Fruit fly (Drosophila melanogaster) whole organism, embryonic: ENCODE data around the gene CG4382.

Experiments
- Blimp-1 ChIP-seq: fragments of 200-800 bp; sonication (Bioruptor generic); optimal IDR thresholded peaks from 3 replicates; lab custom pipeline; 2018; ENCODE audit warnings: missing biosample characterization, missing genetic modification characterization, mild to moderate bottlenecking, moderate library complexity, missing genetic modification reagents
- CG1024 ChIP-seq: fragments of 200-800 bp; sonication (Bioruptor generic); IDR thresholded peaks from 2 replicates; pipeline ENCODE4 v1.3.6; 2022; ENCODE audit warnings: missing biosample characterization, missing genetic modification characterization
- CG10959 ChIP-seq: fragments of 200-800 bp; sonication (Bioruptor generic); IDR thresholded peaks from 2 replicates; pipeline ENCODE4 v1.3.6; 2022; ENCODE audit warnings: missing biosample characterization, missing genetic modification characterization
- CG11093 ChIP-seq: fragments of 200-800 bp; sonication (Bioruptor generic); IDR thresholded peaks from 3 replicates; pipeline ENCODE4 v1.3.6; 2022; ENCODE audit warnings: missing biosample characterization, missing genetic modification characterization
- CG11696 ChIP-seq: fragments of 200-800 bp; sonication (Bioruptor generic); IDR thresholded peaks from 2 replicates; pipeline ENCODE4 v1.3.6; 2022; ENCODE audit warnings: missing biosample characterization, missing genetic modification characterization
- CG12769 ChIP-seq: fragments of 200-800 bp; sonication (Bioruptor generic); optimal IDR thresholded peaks from 2 replicates; lab custom pipeline; 2019; ENCODE audit warnings: missing biosample characterization, mild to moderate bottlenecking, missing genetic modification characterization, moderate library complexity
- CG14441 ChIP-seq: fragments of 200-800 bp; sonication (Bioruptor generic); IDR thresholded peaks from 2 replicates; pipeline ENCODE4 v1.3.6; 2022; ENCODE audit warnings: missing biosample characterization, missing genetic modification characterization
- CG15011 ChIP-seq: fragments of 200-800 bp; sonication (Bioruptor generic); optimal IDR thresholded peaks from 3 replicates; lab custom pipeline; 2018; ENCODE audit warnings: missing biosample characterization, mild to moderate bottlenecking, missing genetic modification characterization
- CG15269 ChIP-seq: fragments of 200-800 bp; sonication (Bioruptor generic); optimal IDR thresholded peaks from 2 replicates; lab custom pipeline; 2018; ENCODE audit warnings: missing biosample characterization, mild to moderate bottlenecking, missing genetic modification characterization, moderate library complexity
- CG17359 ChIP-seq: fragments of 200-800 bp; sonication (Bioruptor generic); optimal IDR thresholded peaks from 3 replicates; lab custom pipeline; 2018; ENCODE audit warnings: missing biosample characterization, mild to moderate bottlenecking, missing genetic modification characterization, moderate library complexity
- CG2129 ChIP-seq: fragments of 200-800 bp; sonication (Bioruptor generic); IDR thresholded peaks from 2 replicates; pipeline ENCODE4 v1.3.6; 2022; ENCODE audit warnings: missing biosample characterization, missing genetic modification characterization; ENCODE audit not compliant: partially characterized antibody
- CG2199 ChIP-seq: fragments of 200-800 bp; sonication (Bioruptor generic); IDR thresholded peaks from 3 replicates; pipeline ENCODE4 v1.3.6; 2022; ENCODE audit warnings: missing biosample characterization, missing genetic modification characterization
- CG3065 ChIP-seq: fragments of 200-800 bp; sonication (Bioruptor generic); optimal IDR thresholded peaks from 2 replicates; lab custom pipeline; 2016; ENCODE audit warnings: missing biosample characterization, missing genetic modification characterization
- CG31441 ChIP-seq: fragments of 200-800 bp; sonication (Bioruptor generic); IDR thresholded peaks from 2 replicates; pipeline ENCODE4 v1.3.6; 2022; ENCODE audit warnings: missing biosample characterization, missing genetic modification characterization
- CG3281 ChIP-seq: fragments of 200-800 bp; sonication (Bioruptor generic); optimal IDR thresholded peaks from 3 replicates; lab custom pipeline; 2017; ENCODE audit warnings: missing biosample characterization, mild to moderate bottlenecking, missing genetic modification characterization
- CG3838 ChIP-seq: fragments of 200-800 bp; sonication (Bioruptor generic); optimal IDR thresholded peaks from 3 replicates; lab custom pipeline; 2016; ENCODE audit warnings: missing biosample characterization, missing genetic modification characterization
- CG3847 ChIP-seq: fragments of 200-800 bp; sonication (Bioruptor generic); IDR thresholded peaks from 2 replicates; pipeline ENCODE4 v1.3.6; 2022; ENCODE audit warnings: missing biosample characterization, missing genetic modification characterization
- CG4360 ChIP-seq: fragments of 200-800 bp; sonication (Bioruptor generic); IDR thresholded peaks from 2 replicates; pipeline ENCODE4 v1.3.6; 2022; ENCODE audit warnings: missing biosample characterization, missing genetic modification characterization
- CG4424 ChIP-seq: fragments of 200-800 bp; sonication (Bioruptor generic); optimal IDR thresholded peaks from 3 replicates; lab custom pipeline; 2016; ENCODE audit warnings: missing biosample characterization, missing genetic modification characterization
- CG4730 ChIP-seq: fragments of 200-800 bp; sonication (Bioruptor generic); IDR thresholded peaks from 2 replicates; pipeline ENCODE4 v1.3.6; 2022; ENCODE audit warnings: missing biosample characterization, missing genetic modification characterization
- CG7556 ChIP-seq: fragments of 200-800 bp; sonication (Bioruptor generic); optimal IDR thresholded peaks from 2 replicates; lab custom pipeline; 2017; ENCODE audit warnings: missing biosample characterization, mild to moderate bottlenecking, missing genetic modification characterization
- CG8924 ChIP-seq: fragments of 200-800 bp; optimal IDR thresholded peaks from 3 replicates; lab custom pipeline; 2019; ENCODE audit warnings: missing biosample characterization, mild to moderate bottlenecking, missing genetic modification characterization, moderate library complexity
- CG9797 ChIP-seq: fragments of 200-800 bp; sonication (Bioruptor generic); optimal IDR thresholded peaks from 3 replicates; lab custom pipeline; 2018; ENCODE audit warnings: missing biosample characterization, mild to moderate bottlenecking, missing genetic modification characterization
- D ChIP-seq, 2 experiments: fragments of 200-800 bp in 1 of 2; fragments of >200 bp in 1 of 2; sonication (Bioruptor generic) in 1 of 2; optimal IDR thresholded peaks; 2 replicates in 1 of 2; 3 replicates in 1 of 2; lab custom pipeline; 2017; ENCODE audit warnings: mild to moderate bottlenecking in 1 of 2, missing biosample characterization in 1 of 2, missing genetic modification characterization in 1 of 2, missing genetic modification reagents in 1 of 2
- Dip2 ChIP-seq: fragments of 200-800 bp; sonication (Bioruptor generic); IDR thresholded peaks from 2 replicates; pipeline ENCODE4 v1.3.6; 2022; ENCODE audit warnings: missing biosample characterization, missing genetic modification characterization
- GATAe ChIP-seq: fragments of 200-800 bp; sonication (Bioruptor generic); conservative IDR thresholded peaks from 2 replicates; pipeline ENCODE4 v1.3.6; 2022; ENCODE audit warnings: missing biosample characterization, missing genetic modification characterization
- HLH3B ChIP-seq: fragments of 200-800 bp; sonication (Bioruptor generic); IDR thresholded peaks from 2 replicates; pipeline ENCODE4 v1.3.6; 2022; ENCODE audit warnings: missing biosample characterization, missing genetic modification characterization
- HLH4C ChIP-seq: fragments of 200-800 bp; sonication (Bioruptor generic); IDR thresholded peaks from 3 replicates; pipeline ENCODE4 v1.3.6; 2022; ENCODE audit warnings: missing biosample characterization, missing genetic modification characterization; ENCODE audit not compliant: partially characterized antibody
- Hr51 ChIP-seq, 2 experiments: fragments of 200-800 bp; sonication (Bioruptor generic); optimal IDR thresholded peaks; 2 replicates in 1 of 2; 3 replicates in 1 of 2; lab custom pipeline; 2016 to 2018; ENCODE audit warnings: missing biosample characterization in 2 of 2, missing genetic modification characterization in 2 of 2, mild to moderate bottlenecking in 1 of 2, moderate library complexity in 1 of 2
- Mrtf ChIP-seq: fragments of 200-800 bp; sonication (Bioruptor generic); IDR thresholded peaks from 3 replicates; pipeline ENCODE4 v1.3.6; 2022; ENCODE audit warnings: missing biosample characterization, missing genetic modification characterization
- NC2β ChIP-seq: fragments of 200-800 bp; sonication (Bioruptor generic); optimal IDR thresholded peaks from 2 replicates; lab custom pipeline; 2016; ENCODE audit warnings: missing biosample characterization, missing genetic modification characterization
- PHDP ChIP-seq: fragments of 200-800 bp; sonication (Bioruptor generic); optimal IDR thresholded peaks from 3 replicates; lab custom pipeline; 2018; ENCODE audit warnings: missing biosample characterization, mild to moderate bottlenecking, missing genetic modification characterization, moderate library complexity
- Ptx1 ChIP-seq: fragments of 200-800 bp; sonication (Bioruptor generic); IDR thresholded peaks from 2 replicates; pipeline ENCODE4 v1.3.6; 2022; ENCODE audit warnings: missing biosample characterization, missing genetic modification characterization
- Scr ChIP-seq: fragments of 200-800 bp; sonication (Bioruptor generic); IDR thresholded peaks from 2 replicates; pipeline ENCODE4 v1.3.6; 2022; ENCODE audit warnings: missing biosample characterization, missing genetic modification characterization; ENCODE audit not compliant: partially characterized antibody
- bbx ChIP-seq: fragments of 200-800 bp; sonication (Bioruptor generic); IDR thresholded peaks from 2 replicates; pipeline ENCODE4 v1.3.6; 2022; ENCODE audit warnings: missing biosample characterization, missing genetic modification characterization; ENCODE audit not compliant: partially characterized antibody
- croc ChIP-seq: fragments of 200-800 bp; sonication (Bioruptor generic); conservative IDR thresholded peaks from 3 replicates; pipeline ENCODE4 v1.3.6; 2022; ENCODE audit warnings: missing biosample characterization, missing genetic modification characterization
- disco-r ChIP-seq: fragments of 200-800 bp; sonication (Bioruptor generic); optimal IDR thresholded peaks from 2 replicates; lab custom pipeline; 2016; ENCODE audit warnings: missing biosample characterization, missing genetic modification characterization
- dmrt11E ChIP-seq: fragments of 200-800 bp; sonication (Bioruptor generic); optimal IDR thresholded peaks from 3 replicates; lab custom pipeline; 2018; ENCODE audit warnings: missing biosample characterization, mild to moderate bottlenecking, missing genetic modification characterization, moderate library complexity
- dpn ChIP-seq, 2 experiments: fragments of 200-800 bp; sonication (Bioruptor generic); optimal IDR thresholded peaks; 3 replicates each; lab custom pipeline; 2016; ENCODE audit warnings: missing biosample characterization in 2 of 2, missing genetic modification characterization in 2 of 2
- ftz-f1 ChIP-seq: fragments of 200-800 bp; sonication (Bioruptor generic); optimal IDR thresholded peaks from 2 replicates; lab custom pipeline; 2016; ENCODE audit warnings: missing biosample characterization, missing genetic modification characterization
- gcm ChIP-seq: fragments of 200-800 bp; sonication (Bioruptor generic); optimal IDR thresholded peaks from 2 replicates; lab custom pipeline; 2019; ENCODE audit warnings: missing biosample characterization, mild to moderate bottlenecking, missing genetic modification characterization, moderate library complexity
- gcm2 ChIP-seq: fragments of 200-800 bp; sonication (Bioruptor generic); optimal IDR thresholded peaks from 2 replicates; lab custom pipeline; 2016; ENCODE audit warnings: missing biosample characterization, missing genetic modification characterization
- her ChIP-seq: fragments of 200-800 bp; sonication (Bioruptor generic); optimal IDR thresholded peaks from 2 replicates; lab custom pipeline; 2016; ENCODE audit warnings: missing biosample characterization, missing genetic modification characterization
- lilli ChIP-seq: fragments of 200-800 bp; sonication (Bioruptor generic); optimal IDR thresholded peaks from 3 replicates; lab custom pipeline; 2016; ENCODE audit warnings: missing biosample characterization, missing genetic modification characterization
- nerfin-2 ChIP-seq: fragments of 200-800 bp; sonication (Bioruptor generic); IDR thresholded peaks from 2 replicates; pipeline ENCODE4 v1.3.6; 2022; ENCODE audit warnings: missing biosample characterization, missing genetic modification characterization; ENCODE audit not compliant: partially characterized antibody
- nmo ChIP-seq: fragments of 200-800 bp; sonication (Bioruptor generic); optimal IDR thresholded peaks from 2 replicates; lab custom pipeline; 2018; ENCODE audit warnings: missing biosample characterization, mild to moderate bottlenecking, missing genetic modification characterization, moderate library complexity
- otp ChIP-seq: fragments of 200-800 bp; sonication (Bioruptor generic); IDR thresholded peaks from 3 replicates; pipeline ENCODE4, ENCODE4 v1.3.6; 2022; ENCODE audit warnings: missing biosample characterization, missing genetic modification characterization
- p53 ChIP-seq: fragments of 200-800 bp; sonication (Bioruptor generic); optimal IDR thresholded peaks from 2 replicates; lab custom pipeline; 2016; ENCODE audit warnings: missing biosample characterization, missing genetic modification characterization
- pb ChIP-seq: fragments of 200-800 bp; sonication (Bioruptor generic); optimal IDR thresholded peaks from 3 replicates; lab custom pipeline; 2016; ENCODE audit warnings: missing biosample characterization, missing genetic modification characterization
- wor ChIP-seq: fragments of 200-800 bp; sonication (Bioruptor generic); IDR thresholded peaks from 2 replicates; pipeline ENCODE4 v1.3.6; 2022; ENCODE audit warnings: missing biosample characterization, missing genetic modification characterization

CG4382 gene

dm6 chr2L:9567398-9567856, 33.2 kb downstream of the CG4382 start (continued):
- TF ChIP-seq CG15011 (GFP tag; lab: Kevin White, UChicago): peak; percentile 99
- peak; percentile 95 for TF ChIP-seq HLH3B (GFP tag; lab: Robert Waterston, UW)
- TF ChIP-seq CG10959 (GFP tag; lab: Robert Waterston, UW): peak; percentile 72
- peak; percentile 93 for TF ChIP-seq ftz-f1 (GFP tag; lab: Kevin White, UChicago)
- peak; percentile 96 for TF ChIP-seq pb (GFP tag; lab: Kevin White, UChicago)
- TF ChIP-seq Ptx1: peak; percentile 89
- peak; percentile 96 for TF ChIP-seq NC2β (GFP tag; lab: Kevin White, UChicago)
- peak; percentile 89 for TF ChIP-seq Mrtf (GFP tag; lab: Robert Waterston, UW)
- peak; percentile 91 for TF ChIP-seq lilli (GFP tag; lab: Kevin White, UChicago)
- peak; percentile 95 for TF ChIP-seq p53
- TF ChIP-seq otp (GFP tag; lab: Robert Waterston, UW): peak; percentile 99
- TF ChIP-seq CG8924 (tag; lab: Kevin White, UChicago): peak; percentile 94
- peak; percentile 57; the same call in 2 of the 3 replicates for TF ChIP-seq croc
- peak; percentile 15; the same call in 1 of the 2 replicates for TF ChIP-seq Scr (GFP tag; lab: Robert Waterston, UW)
- peak; percentile 94 for TF ChIP-seq CG4360
- no peak for TF ChIP-seq bbx (GFP tag; lab: Robert Waterston, UW)
- no peak for TF ChIP-seq nerfin-2
- peak; percentile 94 for TF ChIP-seq CG3065 (GFP tag; lab: Kevin White, UChicago)
- TF ChIP-seq Blimp-1 (GFP tag; lab: Kevin White, UChicago): peak; percentile 95
- peak; percentile 90 for TF ChIP-seq nmo (GFP tag; lab: Kevin White, UChicago)
- peak; percentile 88; the same call in 2 of the 3 replicates for TF ChIP-seq CG2199
- peak; percentile 90 for TF ChIP-seq CG3847 (GFP tag; lab: Robert Waterston, UW)
- peak; percentile 92 to 97 for TF ChIP-seq Hr51 (GFP tag; optimal IDR thresholded peaks at IDR 0.05; lab: Kevin White, UChicago)
- peak; percentile 98 for TF ChIP-seq CG15269
- TF ChIP-seq CG3281 (GFP tag; lab: Kevin White, UChicago): peak; percentile 99
- TF ChIP-seq gcm2 (GFP tag; lab: Kevin White, UChicago): peak; percentile 99
- peak; percentile 44 for TF ChIP-seq dmrt11E
- peak; percentile 87 for TF ChIP-seq CG4730
- peak; percentile 99 for TF ChIP-seq CG17359 (tag; lab: Kevin White, UChicago)
- TF ChIP-seq her: peak; percentile 96
- peak; percentile 88 for TF ChIP-seq GATAe (GFP tag; lab: Robert Waterston, UW)
- TF ChIP-seq CG31441 (GFP tag; lab: Robert Waterston, UW): peak; percentile 96
- TF ChIP-seq CG1024 (GFP tag; lab: Robert Waterston, UW): peak; percentile 95
- peak; percentile 99 for TF ChIP-seq gcm (GFP tag; lab: Kevin White, UChicago)
- no peak for TF ChIP-seq Dip2 (GFP tag; lab: Robert Waterston, UW)
- no peak for TF ChIP-seq CG2129 (GFP tag; lab: Robert Waterston, UW)
- TF ChIP-seq CG12769 (tag; lab: Kevin White, UChicago): peak; percentile 90
- TF ChIP-seq HLH4C: no peak
- peak; percentile 94 for TF ChIP-seq CG7556 (GFP tag; lab: Kevin White, UChicago)
- peak; percentile 100 for TF ChIP-seq CG3838
- peak; percentile 93 to 95 for TF ChIP-seq dpn (GFP tag; optimal IDR thresholded peaks at IDR 0.05; lab: Kevin White, UChicago)
- peak; percentile 33; the same call in 1 of the 3 replicates for TF ChIP-seq CG11093 (GFP tag; lab: Robert Waterston, UW)
- peak; percentile 99 for TF ChIP-seq PHDP (tag; lab: Kevin White, UChicago)
- peak; percentile 84 for TF ChIP-seq wor (GFP tag; lab: Robert Waterston, UW)
- TF ChIP-seq CG9797 (GFP tag; lab: Kevin White, UChicago): peak; percentile 73
- TF ChIP-seq disco-r (GFP tag; lab: Kevin White, UChicago): peak; percentile 97
- TF ChIP-seq CG14441 (GFP tag; lab: Robert Waterston, UW): peak; percentile 89
- TF ChIP-seq D (optimal IDR thresholded peaks at IDR 0.05; lab: Kevin White, UChicago): no peak
- peak; percentile 96 for TF ChIP-seq D (GFP tag; optimal IDR thresholded peaks at IDR 0.05; lab: Kevin White, UChicago)
- TF ChIP-seq CG4424 (GFP tag; lab: Kevin White, UChicago): peak; percentile 97
- peak; percentile 91 for TF ChIP-seq CG11696 (GFP tag; lab: Robert Waterston, UW)
